Fruit fly (Drosophila melanogaster): ENCODE results near the gene Prp16.

The Prp16 gene

dm6 chrX:14201178-14201577 lies at the start of gene Prp16:
Prp16 (plus strand) TSS chrX:14201362.
- no peak for TF ChIP-seq CG8478 (optimal IDR thresholded peaks at IDR 0.05)
- TF ChIP-seq CTCF (optimal IDR thresholded peaks at IDR 0.05) = no peak

- TF ChIP-seq CG8478 (optimal IDR thresholded peaks at IDR 0.05) (no peak), CTCF (optimal IDR thresholded peaks at IDR 0.05) (no peak)
Measured at dm6 chrX:14151906-14152305, 49.3 kb upstream of the Prp16 start, which contains the start of gene CG12479. CG12479 (minus strand) TSS chrX:14152006.

dm6 chrX:14153689-14154088 lies 47.5 kb upstream of the Prp16 start:
- no peak for TF ChIP-seq CG8478 (optimal IDR thresholded peaks at IDR 0.05)
- no peak for TF ChIP-seq CTCF (optimal IDR thresholded peaks at IDR 0.05)

- TF ChIP-seq CTCF (optimal IDR thresholded peaks at IDR 0.05) (no peak), CG8478 (optimal IDR thresholded peaks at IDR 0.05) (no peak)
Measured at dm6 chrX:14169068-14169642, 32.0 kb upstream of the Prp16 start, which contains the start of gene CG12480. CG12480 (plus strand) TSS chrX:14169592.

dm6 chrX:14172524-14172923 lies 28.6 kb upstream of the Prp16 start, which contains the start of gene betaNACtes1:
betaNACtes1 (minus strand) TSS chrX:14172624.
- TF ChIP-seq CG8478 (optimal IDR thresholded peaks at IDR 0.05) (no peak), CTCF (optimal IDR thresholded peaks at IDR 0.05) (no peak)

dm6 chrX:14173654-14174053 lies 27.5 kb upstream of the Prp16 start:
- TF ChIP-seq CTCF (optimal IDR thresholded peaks at IDR 0.05) (no peak), CG8478 (optimal IDR thresholded peaks at IDR 0.05) (no peak)

dm6 chrX:14174456-14174855 lies 26.7 kb upstream of the Prp16 start, which contains the start of gene CG1368:
CG1368 (plus strand) TSS chrX:14174756.
- TF ChIP-seq CG8478 (optimal IDR thresholded peaks at IDR 0.05) = no peak
- no peak for TF ChIP-seq CTCF (optimal IDR thresholded peaks at IDR 0.05)

- TF ChIP-seq CTCF (optimal IDR thresholded peaks at IDR 0.05) = no peak
- no peak for TF ChIP-seq CG8478 (optimal IDR thresholded peaks at IDR 0.05)
Measured at dm6 chrX:14175663-14176062, 25.5 kb upstream of the Prp16 start.

- TF ChIP-seq CTCF (optimal IDR thresholded peaks at IDR 0.05) (no peak), CG8478 (optimal IDR thresholded peaks at IDR 0.05) (no peak)
Measured at dm6 chrX:14176623-14177022, 24.5 kb upstream of the Prp16 start, which contains the start of gene CG11581. CG11581 (plus strand) TSS chrX:14176923.

dm6 chrX:14180728-14181127 lies 20.4 kb upstream of the Prp16 start, which contains the start of gene CG11584:
CG11584 (plus strand) TSS chrX:14181028.
- TF ChIP-seq CTCF (optimal IDR thresholded peaks at IDR 0.05) (no peak), CG8478 (optimal IDR thresholded peaks at IDR 0.05) (no peak)

dm6 chrX:14184062-14184611 lies 17.0 kb upstream of the Prp16 start, which contains the start of gene CG32603:
CG32603 (plus strand) TSS chrX:14184561.
- no peak for TF ChIP-seq CTCF (optimal IDR thresholded peaks at IDR 0.05)
- no peak for TF ChIP-seq CG8478 (optimal IDR thresholded peaks at IDR 0.05)

- TF ChIP-seq CG8478 (optimal IDR thresholded peaks at IDR 0.05) (no peak), CTCF (optimal IDR thresholded peaks at IDR 0.05) (no peak)
Measured at dm6 chrX:14186953-14187352, 14.2 kb upstream of the Prp16 start, which contains the start of gene CG12481. CG12481 (plus strand) TSS chrX:14187253.

- TF ChIP-seq CTCF (optimal IDR thresholded peaks at IDR 0.05) (no peak), CG8478 (optimal IDR thresholded peaks at IDR 0.05) (no peak)
Measured at dm6 chrX:14189216-14189615, 11.9 kb upstream of the Prp16 start, which contains the start of gene CG11585. CG11585 (plus strand) TSS chrX:14189516.

- TF ChIP-seq CTCF (optimal IDR thresholded peaks at IDR 0.05) (no peak), CG8478 (optimal IDR thresholded peaks at IDR 0.05) (no peak)
Measured at dm6 chrX:14191918-14192317, 9.2 kb upstream of the Prp16 start, which contains the start of gene CG13403. CG13403 (minus strand) TSS chrX:14192018.

dm6 chrX:14193013-14193412 lies 8.1 kb upstream of the Prp16 start, which contains the start of gene yl:
yl (plus strand) TSS chrX:14193214.
- TF ChIP-seq CG8478 (optimal IDR thresholded peaks at IDR 0.05) (no peak), CTCF (optimal IDR thresholded peaks at IDR 0.05) (no peak)

- TF ChIP-seq CTCF (optimal IDR thresholded peaks at IDR 0.05) (no peak), CG8478 (optimal IDR thresholded peaks at IDR 0.05) (no peak)
Measured at dm6 chrX:14199967-14200531, 1.1 kb upstream of the Prp16 start, which contains the start of gene CG11590. CG11590 (plus strand) TSS chrX:14200178.

Data from S2 (cell line).